Worm (Caenorhabditis elegans): Measurements from ENCODE around the gene R107.2.

R107.2 gene

ce11 chrIII:9053263-9053662 lies 7.5 kb upstream of the R107.2 start:
- TF ChIP-seq lin-15B (tag; optimal IDR thresholded peaks at IDR 0.05) = no peak
- no peak for TF ChIP-seq fkh-4 (tag; optimal IDR thresholded peaks at IDR 0.05; ENCODE audit: borderline replicate concordance)
- TF ChIP-seq hlh-17 (GFP tag; optimal IDR thresholded peaks at IDR 0.05; ENCODE audit: borderline replicate concordance) = no peak
- TF ChIP-seq mef-2 (tag; optimal IDR thresholded peaks at IDR 0.05) = no peak
- TF ChIP-seq unc-98 (GFP tag; IDR thresholded peaks at IDR 0.05) = no peak
- peak; percentile 19 for TF ChIP-seq nhr-237 (tag; optimal IDR thresholded peaks at IDR 0.05)
- no peak for TF ChIP-seq unc-86 (tag; optimal IDR thresholded peaks at IDR 0.05)
- TF ChIP-seq C34B4.2 (tag; optimal IDR thresholded peaks at IDR 0.05) = peak; percentile 19
- no peak for TF ChIP-seq egl-27 (tag; optimal IDR thresholded peaks at IDR 0.05)
- no peak for TF ChIP-seq ceh-82 (tag; optimal IDR thresholded peaks at IDR 0.05)
- TF ChIP-seq unc-130 (tag; optimal IDR thresholded peaks at IDR 0.05) = no peak
- no peak for TF ChIP-seq sup-37 (GFP tag; optimal IDR thresholded peaks at IDR 0.05)
- TF ChIP-seq nhr-85 (tag) = peak; percentile 47
- no peak for TF ChIP-seq ceh-63 (GFP tag; optimal IDR thresholded peaks at IDR 0.05)
- no peak for TF ChIP-seq ceh-88 (GFP tag; IDR thresholded peaks at IDR 0.05)
- TF ChIP-seq alr-1 (tag; optimal IDR thresholded peaks at IDR 0.05; ENCODE audit: borderline replicate concordance) = no peak
- TF ChIP-seq efl-3 (GFP tag; optimal IDR thresholded peaks at IDR 0.05) = no peak
- TF ChIP-seq lsy-2 (tag; optimal IDR thresholded peaks at IDR 0.05) = no peak
- no peak for TF ChIP-seq pqm-1 (tag; optimal IDR thresholded peaks at IDR 0.05)
- TF ChIP-seq egl-13 (tag; optimal IDR thresholded peaks at IDR 0.05) = no peak
- TF ChIP-seq ama-1 (optimal IDR thresholded peaks at IDR 0.05) = no peak
- no peak for TF ChIP-seq fkh-10 (GFP tag; optimal IDR thresholded peaks at IDR 0.05)
- peak; percentile 3 for TF ChIP-seq lin-14 (GFP tag; optimal IDR thresholded peaks at IDR 0.05)
- no peak for TF ChIP-seq dpl-1 (GFP tag; optimal IDR thresholded peaks at IDR 0.05)

- TF ChIP-seq pag-3 (tag; optimal IDR thresholded peaks at IDR 0.05; ENCODE audit: borderline replicate concordance, insufficient read depth) (peak; percentile 6), hlh-17 (GFP tag; optimal IDR thresholded peaks at IDR 0.05; ENCODE audit: borderline replicate concordance) (no peak), sptf-1 (tag; optimal IDR thresholded peaks at IDR 0.05) (no peak), ceh-88 (GFP tag; IDR thresholded peaks at IDR 0.05) (peak; percentile 41; the same call in 1 of the 2 replicates), mdl-1 (tag; optimal IDR thresholded peaks at IDR 0.05) (no peak), snu-23 (GFP tag; optimal IDR thresholded peaks at IDR 0.05) (peak; percentile 72), unc-130 (tag; optimal IDR thresholded peaks at IDR 0.05) (peak; percentile 48), ztf-4 (tag; optimal IDR thresholded peaks at IDR 0.05) (peak; percentile 1), fkh-8 (tag; optimal IDR thresholded peaks at IDR 0.05) (peak; percentile 66), F16B12.6 (tag; optimal IDR thresholded peaks at IDR 0.05) (peak; percentile 60), ceh-90 (tag; optimal IDR thresholded peaks at IDR 0.05) (no peak), skn-1 (tag; optimal IDR thresholded peaks at IDR 0.05) (peak; percentile 50), tbx-2 (tag; optimal IDR thresholded peaks at IDR 0.05) (peak; percentile 36), lsy-2 (tag; optimal IDR thresholded peaks at IDR 0.05) (peak; percentile 34 to 47), lin-35 (GFP tag; optimal IDR thresholded peaks at IDR 0.05) (peak; percentile 34 to 43), egl-13 (tag; optimal IDR thresholded peaks at IDR 0.05) (peak; percentile 23), ztf-11 (tag; optimal IDR thresholded peaks at IDR 0.05) (no peak), sox-4 (tag; optimal IDR thresholded peaks at IDR 0.05) (no peak), isw-1 (GFP tag; IDR thresholded peaks at IDR 0.05) (no peak), efl-3 (GFP tag; optimal IDR thresholded peaks at IDR 0.05) (no peak), unc-30 (tag; optimal IDR thresholded peaks at IDR 0.05) (no peak), vab-15 (tag; optimal IDR thresholded peaks at IDR 0.05) (no peak), fkh-10 (GFP tag; optimal IDR thresholded peaks at IDR 0.05) (no peak), lin-39 (tag; optimal IDR thresholded peaks at IDR 0.05) (no peak), egl-27 (tag; optimal IDR thresholded peaks at IDR 0.05) (no peak), ets-5 (GFP tag; IDR thresholded peaks at IDR 0.05) (no peak), nhr-90 (tag; optimal IDR thresholded peaks at IDR 0.05; ENCODE audit: poor library complexity) (no peak), mef-2 (tag; optimal IDR thresholded peaks at IDR 0.05) (no peak), pax-3 (tag; optimal IDR thresholded peaks at IDR 0.05) (no peak), elt-2 (tag; optimal IDR thresholded peaks at IDR 0.05) (no peak), hlh-4 (tag; optimal IDR thresholded peaks at IDR 0.05) (no peak), nhr-77 (tag; optimal IDR thresholded peaks at IDR 0.05) (no peak), mep-1 (tag; optimal IDR thresholded peaks at IDR 0.05) (peak; percentile 52), ceh-8 (GFP tag; optimal IDR thresholded peaks at IDR 0.05) (no peak), zag-1 (tag; optimal IDR thresholded peaks at IDR 0.05) (no peak)
These were observed 6.7 kb upstream of the R107.2 start for ce11 chrIII:9052371-9052978.

Data from whole organism, L1 larva.